Worm (Caenorhabditis elegans) whole organism, midembryonic: Measurements from ENCODE around the gene T24F1.7.

Experiments used
- T22C8.4 ChIP-seq: fragments of 200-800 bp; sonication (Bioruptor generic); IDR thresholded peaks from 2 replicates; pipeline ENCODE4 v1.3.6; 2022; ENCODE audit warnings: missing genetic modification characterization, missing compliant biosample characterization
- cog-1 ChIP-seq: sonication (generic microtip); optimal IDR thresholded peaks from 2 replicates; lab custom pipeline; 2016; ENCODE audit warnings: missing genetic modification characterization, missing compliant biosample characterization
- flt-1 ChIP-seq: fragments of 200-800 bp; sonication (Bioruptor generic); IDR thresholded peaks from 2 replicates; pipeline ENCODE4 v1.3.6; 2022; ENCODE audit warnings: missing genetic modification characterization, missing compliant biosample characterization
- ref-1 ChIP-seq: fragments of 200-800 bp; sonication (Bioruptor generic); conservative IDR thresholded peaks from 2 replicates; pipeline ENCODE4 v1.3.6; 2022; ENCODE audit warnings: missing genetic modification reagents, missing genetic modification characterization, missing compliant biosample characterization
- tab-1 ChIP-seq: fragments of 200-800 bp; sonication (Bioruptor generic); IDR thresholded peaks from 2 replicates; pipeline ENCODE4 v1.3.6; 2022; ENCODE audit warnings: missing genetic modification characterization, missing compliant biosample characterization
- ztf-29 ChIP-seq: fragments of 200-800 bp; sonication (Bioruptor generic); IDR thresholded peaks from 2 replicates; pipeline ENCODE4 v1.3.6; 2022; ENCODE audit warnings: missing genetic modification reagents, missing genetic modification characterization, missing compliant biosample characterization

ce11 chrII:11319591-11319990 is 7.3 kb downstream of the T24F1.7 start, which contains the start of gene nlp-51:
- TF ChIP-seq cog-1 (tag; lab: Kevin White, UChicago) (no peak), flt-1 (GFP tag; lab: Robert Waterston, UW) (no peak), ztf-29 (GFP tag; lab: Robert Waterston, UW) (no peak), T22C8.4 (GFP tag; lab: Robert Waterston, UW) (no peak), ref-1 (no peak), tab-1 (GFP tag; lab: Robert Waterston, UW) (no peak)
